Worm (Caenorhabditis elegans) whole organism, midembryonic: Measurements from ENCODE around the gene R102.10.

Experiments
- T22C8.4 ChIP-seq: fragments of 200-800 bp; sonication (Bioruptor generic); IDR thresholded peaks from 2 replicates; pipeline ENCODE4 v1.3.6; 2022; ENCODE audit warnings: missing genetic modification characterization, missing compliant biosample characterization
- cog-1 ChIP-seq: sonication (generic microtip); optimal IDR thresholded peaks from 2 replicates; lab custom pipeline; 2016; ENCODE audit warnings: missing genetic modification characterization, missing compliant biosample characterization
- flt-1 ChIP-seq: fragments of 200-800 bp; sonication (Bioruptor generic); IDR thresholded peaks from 2 replicates; pipeline ENCODE4 v1.3.6; 2022; ENCODE audit warnings: missing genetic modification characterization, missing compliant biosample characterization
- klf-2 ChIP-seq: fragments of 200-800 bp; sonication (Bioruptor generic); conservative IDR thresholded peaks from 2 replicates; pipeline ENCODE4 v1.3.6; 2022; ENCODE audit warnings: missing genetic modification reagents, missing genetic modification characterization, missing compliant biosample characterization
- med-1 ChIP-seq: sonication (generic microtip); optimal IDR thresholded peaks from 2 replicates; lab custom pipeline; 2017; ENCODE audit warnings: missing genetic modification characterization, mild to moderate bottlenecking, missing compliant biosample characterization, antibody characterized with exemption, missing genetic modification reagents; ENCODE audit not compliant: insufficient read depth
- ref-1 ChIP-seq: fragments of 200-800 bp; sonication (Bioruptor generic); conservative IDR thresholded peaks from 2 replicates; pipeline ENCODE4 v1.3.6; 2022; ENCODE audit warnings: missing genetic modification reagents, missing genetic modification characterization, missing compliant biosample characterization
- tab-1 ChIP-seq: fragments of 200-800 bp; sonication (Bioruptor generic); IDR thresholded peaks from 2 replicates; pipeline ENCODE4 v1.3.6; 2022; ENCODE audit warnings: missing genetic modification characterization, missing compliant biosample characterization
- ztf-23 ChIP-seq: fragments of 200-800 bp; sonication (Bioruptor generic); IDR thresholded peaks from 2 replicates; pipeline ENCODE4 v1.3.6; 2022; ENCODE audit warnings: missing genetic modification reagents, missing genetic modification characterization, missing compliant biosample characterization
- ztf-29 ChIP-seq: fragments of 200-800 bp; sonication (Bioruptor generic); IDR thresholded peaks from 2 replicates; pipeline ENCODE4 v1.3.6; 2022; ENCODE audit warnings: missing genetic modification reagents, missing genetic modification characterization, missing compliant biosample characterization

R102.10 gene

DNA sequence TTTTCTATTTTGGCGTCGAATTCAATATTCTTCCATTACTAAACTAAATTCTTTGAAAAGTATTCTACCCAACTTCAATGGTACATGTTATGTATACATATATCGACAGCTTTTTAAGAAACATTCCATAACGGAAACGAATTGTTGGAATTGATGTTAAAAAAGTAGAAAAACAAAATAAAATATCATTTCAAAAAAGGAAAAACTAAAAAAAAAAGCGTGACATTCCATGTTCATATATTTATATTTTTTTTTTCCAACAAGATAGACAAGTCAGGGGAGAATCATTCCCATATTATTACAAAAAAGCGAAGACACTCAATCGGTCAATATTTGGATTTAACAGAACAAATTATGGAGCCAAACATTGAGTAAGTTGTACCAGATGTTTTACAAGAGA lies at the start of gene R102.10:
Gene R102.10 (plus strand): TSS at position 301 of the 400 bp plus-strand sequence.
- TF ChIP-seq flt-1 (GFP tag; lab: Robert Waterston, UW): no peak
- TF ChIP-seq tab-1: no peak
- no peak for TF ChIP-seq med-1 (GFP tag; lab: Kevin White, UChicago)
- no peak for TF ChIP-seq T22C8.4 (GFP tag; lab: Robert Waterston, UW)
- no peak for TF ChIP-seq klf-2 (GFP tag; lab: Robert Waterston, UW)
- TF ChIP-seq cog-1: no peak
- no peak for TF ChIP-seq ztf-23 (GFP tag; lab: Robert Waterston, UW)
- no peak for TF ChIP-seq ref-1
- no peak for TF ChIP-seq ztf-29 (GFP tag; lab: Robert Waterston, UW)

DNA sequence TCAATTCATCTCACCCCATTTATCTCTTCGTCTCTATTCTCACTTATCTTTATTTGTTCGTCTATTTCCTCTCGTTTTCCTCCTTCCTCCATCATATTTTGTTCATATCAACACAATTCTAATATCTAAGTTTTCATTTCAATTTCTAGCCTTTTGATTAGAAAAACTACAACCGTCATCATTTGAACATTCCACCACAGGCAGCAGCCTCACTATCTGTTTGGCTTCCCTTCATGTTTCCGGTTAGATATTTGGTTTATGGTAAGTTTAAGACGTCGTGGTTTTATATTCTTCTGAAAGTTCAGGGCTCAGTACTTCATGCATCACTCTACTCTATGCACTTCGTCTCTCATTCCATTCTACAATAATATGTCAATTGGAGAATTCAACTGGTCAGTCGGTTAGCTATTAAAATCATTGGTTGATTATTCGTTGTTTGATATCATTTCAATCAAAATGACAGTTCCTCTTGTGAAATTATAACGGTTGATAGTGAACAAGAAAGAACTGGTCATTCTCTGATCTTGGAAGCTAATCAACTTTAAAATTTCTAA lies 48.4 kb upstream of the R102.10 start, which contains the start of gene K08C7.1:
Gene K08C7.1 (plus strand): TSS at position 43 of the 554 bp plus-strand sequence.
- no peak for TF ChIP-seq tab-1

DNA sequence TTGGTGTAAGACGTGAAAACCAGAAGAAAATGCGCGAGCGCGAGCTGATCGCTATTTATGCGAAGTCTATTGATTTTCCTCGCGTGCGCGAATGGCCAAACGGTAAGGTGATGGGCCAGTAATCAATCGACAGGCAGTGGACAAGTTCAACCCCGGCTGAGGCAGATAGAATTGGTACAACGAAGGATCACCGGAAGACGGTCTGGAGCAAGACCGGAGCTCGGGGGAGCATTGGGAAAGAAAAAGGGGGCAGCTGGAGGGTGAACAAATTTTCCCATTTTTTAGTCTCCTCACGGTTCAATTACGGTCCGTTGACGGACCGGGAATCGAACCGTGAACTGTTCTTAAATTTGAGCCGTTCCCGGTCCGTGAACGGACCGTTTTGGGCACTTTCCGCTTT lies 46.9 kb upstream of the R102.10 start:
- TF ChIP-seq ztf-29 (GFP tag; lab: Robert Waterston, UW): 0 out of 2 replicates have a peak, but pooled peaks have one; percentile 16
- peak; percentile 60; the same call in 1 of the 2 replicates for TF ChIP-seq ztf-23 (GFP tag; lab: Robert Waterston, UW)
- peak; percentile 77 for TF ChIP-seq tab-1

DNA sequence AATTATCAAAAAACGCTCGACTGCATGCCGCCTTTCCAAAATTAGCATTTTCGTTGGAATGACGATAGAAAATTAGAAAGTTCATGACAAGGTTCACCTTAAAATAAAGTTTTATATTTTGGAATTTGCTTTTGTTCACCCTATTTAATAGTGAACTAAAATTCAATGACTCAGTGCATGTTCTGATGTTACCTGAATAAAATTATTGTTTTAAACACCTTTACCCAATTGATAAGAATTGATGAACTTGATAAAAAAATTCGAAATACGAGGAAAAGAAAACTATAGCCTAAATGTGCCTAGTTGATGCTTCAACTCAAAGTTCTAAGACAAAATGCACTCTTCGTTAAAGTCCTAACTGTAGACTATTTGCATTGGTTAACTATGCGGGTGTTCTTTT lies 44.2 kb upstream of the R102.10 start:
- TF ChIP-seq flt-1 (GFP tag; lab: Robert Waterston, UW) (no peak), T22C8.4 (GFP tag; lab: Robert Waterston, UW) (no peak), ztf-23 (GFP tag; lab: Robert Waterston, UW) (no peak), ztf-29 (GFP tag; lab: Robert Waterston, UW) (no peak), klf-2 (GFP tag; lab: Robert Waterston, UW) (no peak), cog-1 (no peak), ref-1 (no peak), med-1 (GFP tag; lab: Kevin White, UChicago) (no peak), tab-1 (no peak)

DNA sequence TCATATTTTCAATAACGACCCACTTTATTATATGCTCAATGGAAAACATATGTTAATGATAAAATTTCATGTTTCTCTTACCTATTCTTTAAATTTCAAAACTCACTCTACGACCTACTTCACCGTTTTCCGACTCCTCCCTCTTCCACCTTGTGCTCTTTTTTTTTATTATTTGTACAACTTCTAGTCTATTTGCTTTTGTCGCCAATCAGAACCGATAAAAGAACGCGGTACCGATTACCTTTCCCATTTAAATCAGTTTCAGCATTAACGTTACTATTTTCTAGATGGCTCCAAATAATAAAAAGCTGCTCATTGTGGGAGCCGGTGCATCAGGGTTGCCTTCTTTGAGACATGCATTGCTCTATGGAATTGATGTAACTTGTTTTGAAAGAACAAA lies 43.5 kb upstream of the R102.10 start, which contains the start of gene fmo-1:
Gene fmo-1 (plus strand): TSS at position 98 of the 400 bp plus-strand sequence.
- TF ChIP-seq ztf-23 (GFP tag; lab: Robert Waterston, UW) (no peak), ref-1 (no peak), flt-1 (GFP tag; lab: Robert Waterston, UW) (no peak), T22C8.4 (GFP tag; lab: Robert Waterston, UW) (no peak), med-1 (GFP tag; lab: Kevin White, UChicago) (no peak), tab-1 (no peak), klf-2 (GFP tag; lab: Robert Waterston, UW) (no peak), cog-1 (no peak), ztf-29 (GFP tag; lab: Robert Waterston, UW) (no peak)

DNA sequence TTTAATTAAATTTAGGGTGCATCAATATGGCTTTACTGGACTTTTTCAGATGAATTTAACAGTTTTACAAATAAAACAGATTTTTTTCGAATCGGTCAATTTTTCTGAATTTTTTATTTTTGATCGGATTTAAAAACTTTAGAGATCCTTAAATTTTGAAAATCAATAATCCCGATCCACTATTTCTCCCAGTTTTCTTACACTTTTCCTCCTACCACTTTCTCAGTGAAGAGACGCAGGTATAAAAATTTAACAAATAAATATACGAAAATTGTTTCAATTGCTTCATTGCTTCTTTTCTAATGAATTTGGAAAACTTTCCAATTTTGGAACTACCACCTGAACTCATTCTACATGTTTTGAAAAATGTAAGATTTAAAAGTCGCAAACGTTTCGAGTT lies 41.1 kb upstream of the R102.10 start, which contains the start of gene K08C7.7:
Gene K08C7.7 (plus strand): TSS at position 301 of the 400 bp plus-strand sequence.
- TF ChIP-seq med-1 (GFP tag; lab: Kevin White, UChicago): no peak
- TF ChIP-seq klf-2 (GFP tag; lab: Robert Waterston, UW): no peak
- TF ChIP-seq flt-1 (GFP tag; lab: Robert Waterston, UW): no peak
- no peak for TF ChIP-seq cog-1
- no peak for TF ChIP-seq ref-1
- no peak for TF ChIP-seq ztf-29 (GFP tag; lab: Robert Waterston, UW)
- TF ChIP-seq tab-1: no peak
- TF ChIP-seq ztf-23 (GFP tag; lab: Robert Waterston, UW): no peak
- no peak for TF ChIP-seq T22C8.4 (GFP tag; lab: Robert Waterston, UW)

DNA sequence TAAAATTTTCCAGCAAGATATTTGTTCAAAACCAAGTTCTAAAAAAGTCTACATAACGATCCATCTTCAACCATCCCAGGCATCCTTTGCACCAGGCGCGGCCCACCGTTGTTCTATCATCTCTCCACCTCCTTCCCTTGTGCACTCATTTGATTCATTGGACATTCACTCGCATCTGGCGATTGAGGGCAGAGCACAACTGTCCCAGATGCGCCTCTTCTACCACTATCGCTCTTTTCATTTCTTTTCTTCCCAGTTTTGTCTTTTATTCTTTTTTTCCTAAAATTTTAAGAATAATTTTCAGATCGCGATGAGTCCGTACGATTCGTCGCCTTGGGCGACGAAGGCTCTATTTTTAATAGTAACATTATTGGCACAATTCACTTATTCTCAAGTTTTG lies 38.8 kb upstream of the R102.10 start, which contains the start of gene epi-1:
Gene epi-1 (plus strand): TSS at position 301 of the 400 bp plus-strand sequence.
- TF ChIP-seq ref-1 (no peak), med-1 (GFP tag; lab: Kevin White, UChicago) (no peak), klf-2 (GFP tag; lab: Robert Waterston, UW) (no peak)

DNA sequence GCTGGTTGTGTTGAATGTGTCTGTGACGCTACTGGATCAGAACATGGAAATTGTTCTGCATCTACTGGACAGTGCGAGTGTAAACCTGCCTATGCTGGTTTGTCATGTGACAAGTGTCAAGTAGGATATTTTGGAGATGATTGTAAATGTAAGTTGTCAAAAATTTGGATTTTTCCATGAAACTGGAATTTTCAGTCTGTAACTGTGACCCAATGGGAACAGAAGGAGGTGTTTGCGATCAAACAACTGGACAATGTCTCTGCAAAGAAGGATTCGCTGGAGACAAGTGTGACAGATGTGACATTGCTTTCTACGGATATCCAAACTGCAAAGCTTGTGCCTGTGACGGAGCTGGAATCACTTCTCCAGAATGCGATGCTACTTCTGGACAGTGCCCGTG lies 36.7 kb upstream of the R102.10 start:
- no peak for TF ChIP-seq ref-1
- no peak for TF ChIP-seq flt-1 (GFP tag; lab: Robert Waterston, UW)
- no peak for TF ChIP-seq klf-2 (GFP tag; lab: Robert Waterston, UW)
- TF ChIP-seq med-1 (GFP tag; lab: Kevin White, UChicago): no peak
- no peak for TF ChIP-seq cog-1
- no peak for TF ChIP-seq T22C8.4 (GFP tag; lab: Robert Waterston, UW)
- TF ChIP-seq ztf-29 (GFP tag; lab: Robert Waterston, UW): no peak
- no peak for TF ChIP-seq ztf-23 (GFP tag; lab: Robert Waterston, UW)
- no peak for TF ChIP-seq tab-1

DNA sequence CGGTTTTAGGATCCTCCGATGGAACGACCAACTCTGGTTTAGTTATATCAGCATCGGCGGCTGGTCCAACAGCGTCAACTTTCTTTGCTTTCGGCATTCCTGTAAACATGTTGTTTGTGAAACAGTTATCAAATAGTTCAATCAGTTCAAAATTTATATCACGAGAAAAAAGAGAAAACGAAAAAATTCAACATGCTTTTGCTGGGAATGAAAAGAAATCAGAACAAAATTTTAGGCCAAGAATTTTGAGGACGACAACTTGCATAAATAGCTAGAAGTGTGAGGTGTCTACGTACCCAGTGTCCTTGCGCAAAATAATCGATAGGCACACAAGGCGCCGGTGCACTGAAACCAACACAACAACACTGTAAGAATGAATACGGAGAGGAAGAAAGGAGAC lies 24.9 kb upstream of the R102.10 start, which contains the start of gene K08C7.4:
Gene K08C7.4 (minus strand): TSS at position 101 of the 400 bp plus-strand sequence.
- no peak for TF ChIP-seq med-1 (GFP tag; lab: Kevin White, UChicago)
- no peak for TF ChIP-seq flt-1 (GFP tag; lab: Robert Waterston, UW)
- no peak for TF ChIP-seq cog-1
- no peak for TF ChIP-seq tab-1

DNA sequence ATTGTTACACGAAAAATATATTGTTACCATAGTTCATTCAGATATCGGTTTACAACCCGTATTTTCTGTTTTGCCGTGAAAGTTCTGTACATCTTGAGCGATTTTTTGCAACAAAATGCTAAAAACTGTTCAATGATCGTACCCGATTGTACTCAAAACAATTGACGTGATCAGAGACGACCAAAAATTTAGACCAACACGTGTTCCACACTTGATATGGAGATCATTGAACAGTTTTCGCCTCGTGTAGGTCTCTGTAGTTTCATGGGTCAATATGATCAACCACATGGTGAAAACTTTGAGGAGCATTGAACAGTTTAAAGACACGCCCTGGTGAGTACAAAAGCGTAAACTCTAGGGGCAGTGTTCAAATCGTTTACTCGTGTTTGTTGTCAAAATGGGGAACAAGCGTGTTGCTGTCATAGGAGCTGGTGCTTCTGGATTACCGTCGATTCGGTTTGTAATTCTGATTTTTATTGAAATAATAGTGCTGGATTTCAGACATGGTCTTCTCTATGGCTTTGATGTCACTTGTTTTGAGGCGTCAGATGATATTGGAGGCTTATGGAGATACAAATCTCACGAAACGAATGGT lies 23.0 kb upstream of the R102.10 start, which contains the start of gene fmo-2:
Gene fmo-2 (plus strand): TSS at position 370 of the 595 bp plus-strand sequence.
- TF ChIP-seq flt-1 (GFP tag; lab: Robert Waterston, UW) (no peak), med-1 (GFP tag; lab: Kevin White, UChicago) (no peak), ref-1 (no peak), tab-1 (no peak), ztf-23 (GFP tag; lab: Robert Waterston, UW) (no peak), T22C8.4 (GFP tag; lab: Robert Waterston, UW) (no peak), cog-1 (no peak), ztf-29 (GFP tag; lab: Robert Waterston, UW) (no peak), klf-2 (GFP tag; lab: Robert Waterston, UW) (no peak)
